Worm (Caenorhabditis elegans): ENCODE measurements around the gene mrpl-12.

Gene mrpl-12

DNA sequence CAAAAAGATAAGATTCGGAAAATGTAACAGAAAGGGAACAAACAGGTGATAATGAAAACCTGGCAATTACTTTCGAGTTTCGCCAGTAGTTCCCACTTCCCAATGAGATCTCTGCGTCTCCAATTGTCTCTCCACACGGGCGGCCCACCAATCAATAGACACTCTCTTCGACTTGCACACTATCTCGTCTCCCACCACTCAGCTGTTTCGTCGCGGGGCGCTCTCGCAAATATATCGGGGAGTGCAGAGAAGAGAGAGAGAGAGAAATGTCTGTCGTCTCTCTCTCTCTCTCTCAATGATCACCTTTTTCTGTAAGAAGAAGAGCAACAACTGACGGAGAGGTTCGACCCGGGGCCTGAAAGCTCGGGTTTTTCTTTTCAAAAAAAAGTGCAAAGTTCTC lies 12.6 kb downstream of the mrpl-12 start (continued):
- TF ChIP-seq nhr-27 (tag; optimal IDR thresholded peaks at IDR 0.05) (no peak), dox-1 (GFP tag; IDR thresholded peaks at IDR 0.05) (peak; percentile 88), ztf-22 (GFP tag; optimal IDR thresholded peaks at IDR 0.05) (peak; percentile 54), attf-3 (GFP tag; conservative IDR thresholded peaks at IDR 0.05) (no peak), cebp-1 (GFP tag; IDR thresholded peaks at IDR 0.05) (peak; percentile 52; the same call in 1 of the 2 replicates), cebp-1 (tag; optimal IDR thresholded peaks at IDR 0.05) (peak; percentile 84), hmg-20 (GFP tag; IDR thresholded peaks at IDR 0.05) (no peak), ets-4 (GFP tag; optimal IDR thresholded peaks at IDR 0.05) (peak; percentile 8), hsf-1 (GFP tag; IDR thresholded peaks at IDR 0.05) (0 out of 2 replicates have a peak, but pooled peaks have one; percentile 7), bed-1 (GFP tag; IDR thresholded peaks at IDR 0.05) (no peak), ceh-58 (GFP tag; IDR thresholded peaks at IDR 0.05) (no peak), lin-35 (GFP tag; optimal IDR thresholded peaks at IDR 0.05) (peak in 1 of 3 experiments; percentile 63), F33H1.4 (GFP tag; IDR thresholded peaks at IDR 0.05) (no peak; the same call in 1 of the 2 replicates), mxl-1 (tag; optimal IDR thresholded peaks at IDR 0.05) (no peak), snpc-4 (GFP tag; optimal IDR thresholded peaks at IDR 0.05) (no peak), snpc-4 (tag; optimal IDR thresholded peaks at IDR 0.05) (peak in 2 of 4 experiments; percentile 26 to 30), B0261.1 (tag; optimal IDR thresholded peaks at IDR 0.05) (no peak), ceh-40 (GFP tag; IDR thresholded peaks at IDR 0.05) (no peak), F49E8.2 (tag; optimal IDR thresholded peaks at IDR 0.05; ENCODE audit: insufficient read depth) (no peak), ztf-18 (tag; optimal IDR thresholded peaks at IDR 0.05) (peak; percentile 44), nfya-2 (GFP tag; IDR thresholded peaks at IDR 0.05) (no peak), zim-3 (tag; optimal IDR thresholded peaks at IDR 0.05) (no peak), die-1 (tag; optimal IDR thresholded peaks at IDR 0.05) (no peak), let-607 (tag; optimal IDR thresholded peaks at IDR 0.05) (peak; percentile 19 to 58), athp-1 (tag; optimal IDR thresholded peaks at IDR 0.05) (peak; percentile 46), ztf-25 (GFP tag; IDR thresholded peaks at IDR 0.05) (no peak), nhr-120 (GFP tag; IDR thresholded peaks at IDR 0.05) (no peak), lir-1 (GFP tag; conservative IDR thresholded peaks at IDR 0.05) (peak; percentile 41), hrde-1 (tag; optimal IDR thresholded peaks at IDR 0.05; ENCODE audit: borderline replicate concordance) (no peak), rcor-1 (GFP tag; IDR thresholded peaks at IDR 0.05) (peak; percentile 68), mes-4 (tag; optimal IDR thresholded peaks at IDR 0.05) (no peak), lsl-1 (GFP tag; optimal IDR thresholded peaks at IDR 0.05) (peak; percentile 36), F52B5.7 (tag; optimal IDR thresholded peaks at IDR 0.05) (peak; percentile 18), ceh-27 (GFP tag; optimal IDR thresholded peaks at IDR 0.05) (peak; percentile 72), dpff-1 (tag; optimal IDR thresholded peaks at IDR 0.05) (no peak), C06A6.2 (GFP tag; conservative IDR thresholded peaks at IDR 0.05) (peak; percentile 68; the same call in 1 of the 2 replicates), Y79H2A.3 (GFP tag; conservative IDR thresholded peaks at IDR 0.05) (no peak), ceh-91 (GFP tag; IDR thresholded peaks at IDR 0.05) (no peak), nfyb-1 (GFP tag; IDR thresholded peaks at IDR 0.05) (peak; percentile 86), K11D2.4 (GFP tag; IDR thresholded peaks at IDR 0.05) (peak; percentile 71; the same call in 1 of the 2 replicates), egl-18 (GFP tag; IDR thresholded peaks at IDR 0.05) (no peak), madf-3 (GFP tag; IDR thresholded peaks at IDR 0.05) (no peak), nhr-179 (tag; optimal IDR thresholded peaks at IDR 0.05) (no peak), snpc-1.1 (tag; optimal IDR thresholded peaks at IDR 0.05; ENCODE audit: insufficient read depth) (no peak), efl-1 (GFP tag; optimal IDR thresholded peaks at IDR 0.05) (peak; percentile 17), zfh-2 (GFP tag; conservative IDR thresholded peaks at IDR 0.05) (peak; percentile 95)
